Worm (Caenorhabditis elegans) whole organism, L1 larva: ENCODE results near the gene col-184.

Source experiments
- C16A3.4 ChIP-seq: fragments of 150-350 bp; optimal IDR thresholded peaks from 2 replicates; lab custom pipeline; 2014; ENCODE audit warnings: missing biosample characterization, missing genetic modification characterization
- ceh-8 ChIP-seq: fragments of 200-800 bp; sonication (Bioruptor generic); optimal IDR thresholded peaks from 2 replicates; lab custom pipeline; 2018; ENCODE audit warnings: mild to moderate bottlenecking, missing genetic modification characterization, moderate library complexity, missing compliant biosample characterization
- ceh-82 ChIP-seq, 3 experiments: fragments of 150-350 bp in 1 of 3; sonication (generic microtip) in 2 of 3; optimal IDR thresholded peaks; 2 replicates each; lab custom pipeline; 2014 to 2017; ENCODE audit warnings: missing biosample characterization in 3 of 3, missing genetic modification characterization in 3 of 3
- ceh-88 ChIP-seq: fragments of 200-800 bp; sonication (Bioruptor generic); IDR thresholded peaks from 2 replicates; pipeline ENCODE4 v1.3.6; 2022; ENCODE audit warnings: missing genetic modification characterization, missing compliant biosample characterization
- dpl-1 ChIP-seq, 3 experiments: fragments of 150-350 bp in 2 of 3; sonication (generic microtip) in 1 of 3; optimal IDR thresholded peaks; 2 replicates each; lab custom pipeline; 2014 to 2017; ENCODE audit warnings: missing biosample characterization in 3 of 3, missing genetic modification characterization in 3 of 3, missing genetic modification reagents in 3 of 3
- dsc-1 ChIP-seq: sonication (generic microtip); optimal IDR thresholded peaks from 2 replicates; lab custom pipeline; 2016; ENCODE audit warnings: mild to moderate bottlenecking, missing genetic modification characterization, missing compliant biosample characterization
- efl-1 ChIP-seq, 4 experiments: fragments of 150-350 bp; optimal IDR thresholded peaks in 3 of 4; peaks in 1 of 4; 1 replicate in 1 of 4; 2 replicates in 3 of 4; lab custom pipeline; 2014; ENCODE audit warnings: missing biosample characterization in 2 of 4, missing genetic modification characterization in 2 of 4, missing genetic modification reagents in 2 of 4
- egl-13 ChIP-seq: sonication (generic microtip); optimal IDR thresholded peaks from 2 replicates; lab custom pipeline; 2016; ENCODE audit warnings: missing genotype, missing genetic modification reagents, missing genetic modification characterization, missing compliant biosample characterization
- elt-2 ChIP-seq: sonication (generic microtip); optimal IDR thresholded peaks from 2 replicates; lab custom pipeline; 2016; ENCODE audit warnings: missing genetic modification characterization, mild to moderate bottlenecking, inconsistent platforms, missing compliant biosample characterization, missing genetic modification reagents
- elt-3 ChIP-seq, 6 experiments: fragments of 150-350 bp in 1 of 6; sonication (generic microtip); optimal IDR thresholded peaks; 2 replicates each; lab custom pipeline; 2017 to 2018; ENCODE audit warnings: missing biosample characterization in 6 of 6, missing genetic modification characterization in 6 of 6, inconsistent platforms in 1 of 6
- fkh-10 ChIP-seq: sonication (generic microtip); optimal IDR thresholded peaks from 2 replicates; lab custom pipeline; 2017; ENCODE audit warnings: missing biosample characterization, missing genetic modification reagents, missing genetic modification characterization
- fkh-8 ChIP-seq: sonication (generic microtip); optimal IDR thresholded peaks from 2 replicates; lab custom pipeline; 2016; ENCODE audit warnings: mild to moderate bottlenecking, missing genetic modification characterization, missing compliant biosample characterization
- fos-1 ChIP-seq: fragments of 150-350 bp; optimal IDR thresholded peaks from 2 replicates; lab custom pipeline; 2014; ENCODE audit warnings: missing biosample characterization, missing genetic modification characterization
- grh-1 ChIP-seq: fragments of 200-800 bp; sonication (Bioruptor generic); IDR thresholded peaks from 2 replicates; pipeline ENCODE4 v1.3.6; 2022; ENCODE audit warnings: missing genetic modification reagents, missing genetic modification characterization, missing compliant biosample characterization
- irx-1 ChIP-seq: sonication (generic microtip); optimal IDR thresholded peaks from 2 replicates; lab custom pipeline; 2016; ENCODE audit warnings: missing genetic modification characterization, missing compliant biosample characterization
- jun-1 ChIP-seq: fragments of 150-350 bp; optimal IDR thresholded peaks from 2 replicates; lab custom pipeline; 2014; ENCODE audit warnings: missing biosample characterization, missing genetic modification reagents, missing genetic modification characterization
- lin-13 ChIP-seq: fragments of 150-350 bp; optimal IDR thresholded peaks from 2 replicates; lab custom pipeline; 2014; ENCODE audit warnings: missing biosample characterization, missing genetic modification reagents, missing genetic modification characterization
- lin-14 ChIP-seq: fragments of 200-800 bp; sonication (Bioruptor generic); optimal IDR thresholded peaks from 2 replicates; lab custom pipeline; 2018; ENCODE audit warnings: mild to moderate bottlenecking, missing genetic modification characterization, moderate library complexity, missing compliant biosample characterization
- lin-15B ChIP-seq: fragments of 150-350 bp; sonication (generic microtip); optimal IDR thresholded peaks from 3 replicates; lab custom pipeline; 2014; ENCODE audit warnings: missing biosample characterization, missing genetic modification characterization
- lin-35 ChIP-seq, 2 experiments: fragments of 150-350 bp; optimal IDR thresholded peaks; 2 replicates each; lab custom pipeline; 2014; ENCODE audit warnings: missing biosample characterization in 2 of 2, missing genetic modification characterization in 2 of 2, missing genetic modification reagents in 2 of 2
- lir-3 ChIP-seq: sonication (generic microtip); optimal IDR thresholded peaks from 2 replicates; lab custom pipeline; 2016; ENCODE audit warnings: mild to moderate bottlenecking, missing genetic modification characterization, moderate library complexity, missing compliant biosample characterization; ENCODE audit not compliant: poor library complexity
- lsy-2 ChIP-seq, 2 experiments: fragments of 150-350 bp; optimal IDR thresholded peaks; 2 replicates each; lab custom pipeline; 2014; ENCODE audit warnings: missing biosample characterization in 2 of 2, missing genetic modification characterization in 2 of 2
- mdl-1 ChIP-seq, 2 experiments: fragments of 150-350 bp; optimal IDR thresholded peaks; 2 replicates each; lab custom pipeline; 2014 to 2017; ENCODE audit warnings: missing biosample characterization in 2 of 2, missing genetic modification characterization in 2 of 2, inconsistent platforms in 1 of 2
- mep-1 ChIP-seq: fragments of 150-350 bp; optimal IDR thresholded peaks from 2 replicates; lab custom pipeline; 2014; ENCODE audit warnings: missing biosample characterization, missing genetic modification characterization
- nhr-19 ChIP-seq: fragments of 200-800 bp; sonication (Bioruptor generic); conservative IDR thresholded peaks from 2 replicates; pipeline ENCODE4 v1.3.6; 2022; ENCODE audit warnings: missing genetic modification characterization, missing compliant biosample characterization
- nhr-20 ChIP-seq: sonication (generic microtip); optimal IDR thresholded peaks from 2 replicates; lab custom pipeline; 2016; ENCODE audit warnings: mild to moderate bottlenecking, missing genetic modification characterization, missing compliant biosample characterization
- nhr-47 ChIP-seq: sonication (generic microtip); optimal IDR thresholded peaks from 2 replicates; lab custom pipeline; 2016; ENCODE audit warnings: mild to moderate bottlenecking, missing genetic modification characterization, moderate library complexity, missing compliant biosample characterization
- nhr-71 ChIP-seq: sonication (generic microtip); optimal IDR thresholded peaks from 2 replicates; lab custom pipeline; 2016; ENCODE audit warnings: mild to moderate bottlenecking, missing genetic modification characterization, moderate library complexity, missing compliant biosample characterization
- nhr-77 ChIP-seq: fragments of 150-350 bp; optimal IDR thresholded peaks from 2 replicates; lab custom pipeline; 2014; ENCODE audit warnings: missing biosample characterization, missing genetic modification characterization
- nhr-85 ChIP-seq: sonication (generic microtip); peaks from one replicate; lab custom pipeline; 2016; ENCODE audit warnings: missing genetic modification characterization, inconsistent platforms, missing compliant biosample characterization
- nhr-90 ChIP-seq: sonication (generic microtip); optimal IDR thresholded peaks from 2 replicates; lab custom pipeline; 2016; ENCODE audit warnings: mild to moderate bottlenecking, missing genetic modification characterization, missing compliant biosample characterization; ENCODE audit not compliant: poor library complexity
- rnt-1 ChIP-seq: sonication (generic microtip); optimal IDR thresholded peaks from 2 replicates; lab custom pipeline; 2016; ENCODE audit warnings: mild to moderate bottlenecking, missing genetic modification characterization, moderate library complexity, missing compliant biosample characterization
- snpc-4 ChIP-seq: fragments of 150-350 bp; optimal IDR thresholded peaks from 2 replicates; lab custom pipeline; 2014; ENCODE audit warnings: missing biosample characterization, missing genetic modification characterization
- snu-23 ChIP-seq: sonication (generic microtip); optimal IDR thresholded peaks from 2 replicates; lab custom pipeline; 2016; ENCODE audit warnings: missing genetic modification characterization, missing compliant biosample characterization
- sox-4 ChIP-seq: sonication (generic microtip); optimal IDR thresholded peaks from 2 replicates; lab custom pipeline; 2016; ENCODE audit warnings: missing genetic modification characterization, missing compliant biosample characterization
- sup-37 ChIP-seq: fragments of 200-800 bp; sonication (Bioruptor generic); optimal IDR thresholded peaks from 2 replicates; lab custom pipeline; 2018; ENCODE audit warnings: mild to moderate bottlenecking, missing genetic modification characterization, missing compliant biosample characterization
- swsn-7 ChIP-seq: sonication (generic microtip); optimal IDR thresholded peaks from 2 replicates; lab custom pipeline; 2016; ENCODE audit warnings: missing genetic modification characterization, missing compliant biosample characterization
- tbx-2 ChIP-seq: sonication (generic microtip); optimal IDR thresholded peaks from 2 replicates; lab custom pipeline; 2016; ENCODE audit warnings: missing genetic modification characterization, missing compliant biosample characterization
- unc-130 ChIP-seq: fragments of 150-350 bp; optimal IDR thresholded peaks from 2 replicates; lab custom pipeline; 2017; ENCODE audit warnings: missing biosample characterization, missing genetic modification characterization, inconsistent platforms
- unc-86 ChIP-seq: sonication (generic microtip); optimal IDR thresholded peaks from 2 replicates; lab custom pipeline; 2016; ENCODE audit warnings: missing genetic modification characterization, missing compliant biosample characterization
- xbp-1 ChIP-seq: sonication (generic microtip); optimal IDR thresholded peaks from 2 replicates; lab custom pipeline; 2016; ENCODE audit warnings: missing genetic modification characterization, missing compliant biosample characterization
- ztf-11 ChIP-seq, 2 experiments: sonication (generic microtip); optimal IDR thresholded peaks; 2 replicates each; lab custom pipeline; 2016 to 2017; ENCODE audit warnings: missing genetic modification characterization in 2 of 2, missing biosample characterization in 1 of 2, missing compliant biosample characterization in 1 of 2

Gene col-184

DNA sequence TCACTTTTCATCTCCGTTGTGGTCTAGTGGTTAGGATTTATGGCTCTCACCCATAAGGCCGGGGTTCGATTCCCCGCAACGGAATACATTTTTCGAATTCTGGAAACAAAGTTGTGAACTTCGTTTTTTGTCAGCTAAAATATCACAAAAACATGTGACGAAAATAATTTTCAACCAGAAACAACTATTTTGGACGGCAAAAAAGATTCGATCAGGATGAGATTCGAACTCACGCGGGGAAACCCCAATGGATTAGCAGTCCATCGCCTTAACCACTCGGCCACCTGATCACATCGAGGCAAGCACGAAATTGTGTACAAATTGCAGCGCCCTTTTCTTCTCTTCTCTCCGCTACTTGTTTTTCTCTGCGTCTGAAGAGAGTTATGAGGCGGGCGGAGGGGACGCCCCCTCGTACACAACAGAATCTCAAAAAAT lies 20.6 kb upstream of the col-184 start:
- TF ChIP-seq fos-1 (tag; lab: Kevin White, UChicago) (peak; percentile 50), xbp-1 (tag; lab: Kevin White, UChicago) (peak; percentile 47), jun-1 (peak; percentile 55), mdl-1 (tag; optimal IDR thresholded peaks at IDR 0.05; lab: Kevin White, UChicago) (peak in 1 of 2 experiments; percentile 56), fkh-10 (peak; percentile 11), ceh-82 (tag; optimal IDR thresholded peaks at IDR 0.05; lab: Kevin White, UChicago) (peak; percentile 43 to 44 (median 44)), nhr-47 (peak; percentile 80), lin-14 (GFP tag; lab: Kevin White, UChicago) (peak; percentile 72), snu-23 (GFP tag; lab: Kevin White, UChicago) (peak; percentile 83), irx-1 (peak; percentile 46), lir-3 (tag; lab: Kevin White, UChicago) (peak; percentile 39), lin-35 (GFP tag; optimal IDR thresholded peaks at IDR 0.05; lab: Kevin White, UChicago) (peak; percentile 28 to 67), nhr-85 (peak; percentile 79), ztf-11 (tag; optimal IDR thresholded peaks at IDR 0.05; lab: Kevin White, UChicago) (peak in 1 of 2 experiments; percentile 39), tbx-2 (peak; percentile 54), mep-1 (tag; lab: Kevin White, UChicago) (peak; percentile 57), sox-4 (tag; lab: Kevin White, UChicago) (peak; percentile 69), lin-15B (peak; percentile 7), elt-3 (tag; optimal IDR thresholded peaks at IDR 0.05; lab: Kevin White, UChicago) (peak in 3 of 6 experiments; percentile 18 to 35 (median 31)), elt-2 (tag; lab: Kevin White, UChicago) (peak; percentile 32), ceh-8 (peak; percentile 48), nhr-71 (tag; lab: Kevin White, UChicago) (peak; percentile 75), egl-13 (tag; lab: Kevin White, UChicago) (peak; percentile 51), efl-1 (optimal IDR thresholded peaks at IDR 0.05; lab: Kevin White, UChicago) (peak; percentile 18 to 24), efl-1 (GFP tag; optimal IDR thresholded peaks at IDR 0.05 in 1 of 2; lab: Kevin White, UChicago) (peak in 1 of 2 experiments; percentile 87), nhr-90 (tag; lab: Kevin White, UChicago) (peak; percentile 75), nhr-77 (peak; percentile 34), rnt-1 (tag; lab: Kevin White, UChicago) (peak; percentile 68), lin-13 (GFP tag; lab: Kevin White, UChicago) (peak; percentile 38), lsy-2 (tag; optimal IDR thresholded peaks at IDR 0.05; lab: Kevin White, UChicago) (peak; percentile 26 to 42), dsc-1 (tag; lab: Kevin White, UChicago) (peak; percentile 84), nhr-19 (GFP tag; lab: Robert Waterston, UW) (peak; percentile 70), dpl-1 (GFP tag; optimal IDR thresholded peaks at IDR 0.05; lab: Kevin White, UChicago) (peak in 1 of 3 experiments; percentile 10), sup-37 (GFP tag; lab: Kevin White, UChicago) (peak; percentile 23), grh-1 (GFP tag; lab: Robert Waterston, UW) (peak; percentile 56), nhr-20 (peak; percentile 60), unc-86 (tag; lab: Kevin White, UChicago) (peak; percentile 38), swsn-7 (peak; percentile 60), snpc-4 (tag; lab: Kevin White, UChicago) (peak; percentile 13), unc-130 (peak; percentile 48), C16A3.4 (tag; lab: Kevin White, UChicago) (peak; percentile 34), fkh-8 (tag; lab: Kevin White, UChicago) (peak; percentile 56), ceh-88 (peak; percentile 31; the same call in 1 of the 2 replicates)
